Worm (Caenorhabditis elegans) whole organism, L4 larva: ENCODE measurements around the gene Y11D7A.7.

ENCODE experiments used
- madf-5 ChIP-seq, 2 experiments: fragments of 200-800 bp; sonication (Bioruptor generic); IDR thresholded peaks; 2 replicates each; pipeline ENCODE4 v1.3.6; 2022; ENCODE audit warnings: missing compliant biosample characterization in 2 of 2, missing genetic modification characterization in 2 of 2
- nhr-10 ChIP-seq: fragments of 150-350 bp; optimal IDR thresholded peaks from 2 replicates; lab custom pipeline; 2014; ENCODE audit warnings: missing biosample characterization, missing genetic modification characterization
- nhr-237 ChIP-seq: sonication (generic microtip); optimal IDR thresholded peaks from 2 replicates; lab custom pipeline; 2017; ENCODE audit warnings: missing biosample characterization, missing genetic modification characterization
- nhr-25 ChIP-seq: sonication (generic microtip); optimal IDR thresholded peaks from 2 replicates; lab custom pipeline; 2017; ENCODE audit warnings: missing genetic modification characterization, mild to moderate bottlenecking, missing compliant biosample characterization, antibody characterized with exemption, moderate library complexity, borderline replicate concordance; ENCODE audit not compliant: insufficient read depth
- nhr-41 ChIP-seq: fragments of 200-800 bp; sonication (Bioruptor generic); IDR thresholded peaks from 2 replicates; pipeline ENCODE4 v1.3.6; 2022; ENCODE audit warnings: missing genetic modification reagents, missing genetic modification characterization, missing compliant biosample characterization
- zip-11 ChIP-seq: fragments of 200-800 bp; sonication (Bioruptor generic); IDR thresholded peaks from 2 replicates; pipeline ENCODE4 v1.3.6; 2022; ENCODE audit warnings: missing genetic modification characterization, missing compliant biosample characterization
- ztf-11 ChIP-seq: fragments of 150-350 bp; optimal IDR thresholded peaks from 2 replicates; lab custom pipeline; 2014; ENCODE audit warnings: missing biosample characterization, missing genetic modification characterization

DNA sequence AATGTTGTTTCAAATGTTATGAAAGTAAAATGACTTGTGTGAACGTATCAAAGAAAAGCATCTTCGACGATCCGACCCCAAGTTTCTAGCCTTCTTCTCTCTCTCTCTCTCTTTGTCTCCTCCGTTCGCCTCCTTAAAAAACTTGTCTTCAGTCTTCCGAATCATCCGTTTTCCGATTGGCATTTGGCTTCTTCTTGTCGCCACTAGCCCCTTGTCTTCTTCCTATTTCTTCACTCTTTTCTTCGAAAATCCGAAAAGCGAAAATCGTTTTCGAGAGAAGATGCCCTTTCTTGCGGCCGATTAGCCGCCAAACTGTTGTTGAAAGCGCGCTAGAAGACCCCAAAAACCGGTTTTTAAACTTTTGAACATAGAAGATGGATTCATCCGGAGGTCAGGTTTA, 9.2 kb downstream of the Y11D7A.7 start:
- TF ChIP-seq nhr-237 (tag; lab: Kevin White, UChicago) (no peak), nhr-41 (GFP tag; lab: Robert Waterston, UW) (no peak), nhr-25 (tag; lab: Kevin White, UChicago) (no peak), nhr-10 (tag; lab: Kevin White, UChicago) (no peak), zip-11 (GFP tag; lab: Robert Waterston, UW) (no peak), ztf-11 (tag; lab: Kevin White, UChicago) (no peak), madf-5 (GFP tag; IDR thresholded peaks at IDR 0.05; lab: Robert Waterston, UW) (no peak)
